Worm (Caenorhabditis elegans) whole organism, early embryonic: Measurements from ENCODE around the gene Y97E10AR.1.

Source experiments
- hmg-4 ChIP-seq: fragments of 200-800 bp; sonication (Bioruptor generic); optimal IDR thresholded peaks from 2 replicates; lab custom pipeline; 2018; ENCODE audit warnings: mild to moderate bottlenecking, missing genetic modification characterization, missing compliant biosample characterization
- pes-1 ChIP-seq: fragments of 200-800 bp; sonication (Bioruptor generic); IDR thresholded peaks from 2 replicates; pipeline ENCODE4 v1.3.6; 2022; ENCODE audit warnings: missing genetic modification reagents, missing genetic modification characterization, missing compliant biosample characterization

ce11 chrV:7954552-7954951, 46.7 kb upstream of the Y97E10AR.1 start, which contains the start of gene F26D11.13:
- TF ChIP-seq pes-1 (GFP tag; lab: Robert Waterston, UW), result no peak
- no peak for TF ChIP-seq hmg-4
